Fruit fly (Drosophila melanogaster): Measurements from ENCODE around the gene Tim17b1.

Gene Tim17b1

dm6 chr3R:5308137-5308797 is 8.3 kb downstream of the Tim17b1 start:
- no peak for TF ChIP-seq pdm3 (GFP tag; optimal IDR thresholded peaks at IDR 0.05)
- no peak for TF ChIP-seq CG9139 (GFP tag; optimal IDR thresholded peaks at IDR 0.05)
- no peak for TF ChIP-seq Hr38 (GFP tag; optimal IDR thresholded peaks at IDR 0.05)
- TF ChIP-seq ss (GFP tag; optimal IDR thresholded peaks at IDR 0.05): peak; percentile 35 to 49
- TF ChIP-seq Smox (GFP tag; optimal IDR thresholded peaks at IDR 0.05): no peak
- no peak for TF ChIP-seq CG34406 (GFP tag; optimal IDR thresholded peaks at IDR 0.05)
- no peak for TF ChIP-seq CG8632 (GFP tag; optimal IDR thresholded peaks at IDR 0.05)
- TF ChIP-seq Ets96B (tag; optimal IDR thresholded peaks at IDR 0.05): no peak
- no peak for TF ChIP-seq vri (GFP tag; optimal IDR thresholded peaks at IDR 0.05)
- TF ChIP-seq fkh (GFP tag; optimal IDR thresholded peaks at IDR 0.05): peak; percentile 42
- TF ChIP-seq fd85E (GFP tag; optimal IDR thresholded peaks at IDR 0.05): no peak
- TF ChIP-seq svp (GFP tag): peak; percentile 68
- no peak for TF ChIP-seq cyc (GFP tag; optimal IDR thresholded peaks at IDR 0.05)
- TF ChIP-seq fd59A (GFP tag; optimal IDR thresholded peaks at IDR 0.05): no peak
- TF ChIP-seq CG11294 (GFP tag; IDR thresholded peaks at IDR 0.05): no peak
- TF ChIP-seq eg (GFP tag; IDR thresholded peaks at IDR 0.05): 0 out of 3 replicates have a peak, but pooled peaks have one; percentile 15
- TF ChIP-seq CG6808 (GFP tag; optimal IDR thresholded peaks at IDR 0.05): peak; percentile 28
- no peak for TF ChIP-seq Blimp-1 (GFP tag; optimal IDR thresholded peaks at IDR 0.05)
- no peak for TF ChIP-seq Met (GFP tag; optimal IDR thresholded peaks at IDR 0.05)
- TF ChIP-seq Hr4 (GFP tag; optimal IDR thresholded peaks at IDR 0.05): no peak
- TF ChIP-seq Eip78C (GFP tag): peak; percentile 44
- TF ChIP-seq dac (GFP tag; optimal IDR thresholded peaks at IDR 0.05): no peak
- no peak for TF ChIP-seq Sox102F (GFP tag; optimal IDR thresholded peaks at IDR 0.05)

- TF ChIP-seq Ets21C (GFP tag; optimal IDR thresholded peaks at IDR 0.05) (no peak), CG6808 (GFP tag; optimal IDR thresholded peaks at IDR 0.05) (no peak), vri (GFP tag; optimal IDR thresholded peaks at IDR 0.05) (no peak), fd85E (GFP tag; optimal IDR thresholded peaks at IDR 0.05) (no peak), topi (GFP tag; optimal IDR thresholded peaks at IDR 0.05) (no peak), CG4318 (GFP tag; optimal IDR thresholded peaks at IDR 0.05) (no peak), Hr4 (GFP tag; optimal IDR thresholded peaks at IDR 0.05) (no peak), CG1621 (tag; optimal IDR thresholded peaks at IDR 0.05) (no peak), CG32006 (GFP tag; optimal IDR thresholded peaks at IDR 0.05) (no peak)
Observed at dm6 chr3R:5309234-5309798, 9.4 kb downstream of the Tim17b1 start.

dm6 chr3R:5310250-5310649 is 10.3 kb downstream of the Tim17b1 start:
- TF ChIP-seq CG8119 (GFP tag; IDR thresholded peaks at IDR 0.05): no peak
- TF ChIP-seq acj6 (GFP tag; optimal IDR thresholded peaks at IDR 0.05): no peak
- TF ChIP-seq dac (GFP tag; optimal IDR thresholded peaks at IDR 0.05): no peak
- no peak for TF ChIP-seq Ets96B (tag; optimal IDR thresholded peaks at IDR 0.05)
- TF ChIP-seq CG34406 (GFP tag; optimal IDR thresholded peaks at IDR 0.05): no peak
- no peak for TF ChIP-seq Eip78C (GFP tag)
- no peak for TF ChIP-seq CG7368 (GFP tag; optimal IDR thresholded peaks at IDR 0.05)
- no peak for TF ChIP-seq CG6163 (GFP tag; IDR thresholded peaks at IDR 0.05)
- TF ChIP-seq CG31627 (GFP tag; optimal IDR thresholded peaks at IDR 0.05): no peak
- no peak for TF ChIP-seq CG6808 (GFP tag; optimal IDR thresholded peaks at IDR 0.05)
- TF ChIP-seq Met (GFP tag; optimal IDR thresholded peaks at IDR 0.05): no peak
- TF ChIP-seq CG11902 (GFP tag; optimal IDR thresholded peaks at IDR 0.05): no peak
- TF ChIP-seq esn (GFP tag; optimal IDR thresholded peaks at IDR 0.05): no peak
- no peak for TF ChIP-seq Hr38 (GFP tag; optimal IDR thresholded peaks at IDR 0.05)
- TF ChIP-seq CG6792 (GFP tag; optimal IDR thresholded peaks at IDR 0.05): no peak
- TF ChIP-seq OdsH (GFP tag; optimal IDR thresholded peaks at IDR 0.05): no peak
- TF ChIP-seq Smox (GFP tag; optimal IDR thresholded peaks at IDR 0.05): no peak
- TF ChIP-seq CG3919 (GFP tag; optimal IDR thresholded peaks at IDR 0.05): no peak
